Fruit fly (Drosophila melanogaster): Measurements from ENCODE around the gene Prosbeta5R2.

Prosbeta5R2 gene

DNA sequence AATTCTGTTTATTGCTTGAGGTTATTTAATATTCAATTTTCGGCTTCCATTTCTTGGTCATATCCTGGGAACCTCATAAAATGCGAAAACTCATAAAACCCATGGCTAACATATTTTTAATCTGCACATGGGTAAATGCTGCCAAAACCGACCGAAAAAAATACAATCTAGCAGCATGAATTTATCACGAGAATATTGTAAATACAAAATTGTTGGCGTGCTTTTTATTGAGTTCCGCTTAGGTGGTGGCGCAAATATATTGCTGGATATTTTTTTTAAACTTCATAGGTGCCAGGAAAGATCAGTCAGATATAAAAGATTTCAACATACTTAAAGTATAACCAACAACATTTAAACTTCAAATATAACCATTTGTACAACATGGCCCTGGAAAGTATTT lies at the start of gene Prosbeta5R2:
Gene Prosbeta5R2, plus strand, starts transcription at position 301 of the 400 bp plus-strand sequence.
- TF ChIP-seq usp (GFP tag; optimal IDR thresholded peaks at IDR 0.05) = no peak
- TF ChIP-seq Dll (optimal IDR thresholded peaks at IDR 0.05) = no peak
- no peak for TF ChIP-seq EcR (GFP tag; optimal IDR thresholded peaks at IDR 0.05)
- TF ChIP-seq CG8478 (optimal IDR thresholded peaks at IDR 0.05) = no peak
- no peak for TF ChIP-seq pan (optimal IDR thresholded peaks at IDR 0.05)
- no peak for TF ChIP-seq psq (optimal IDR thresholded peaks at IDR 0.05)

DNA sequence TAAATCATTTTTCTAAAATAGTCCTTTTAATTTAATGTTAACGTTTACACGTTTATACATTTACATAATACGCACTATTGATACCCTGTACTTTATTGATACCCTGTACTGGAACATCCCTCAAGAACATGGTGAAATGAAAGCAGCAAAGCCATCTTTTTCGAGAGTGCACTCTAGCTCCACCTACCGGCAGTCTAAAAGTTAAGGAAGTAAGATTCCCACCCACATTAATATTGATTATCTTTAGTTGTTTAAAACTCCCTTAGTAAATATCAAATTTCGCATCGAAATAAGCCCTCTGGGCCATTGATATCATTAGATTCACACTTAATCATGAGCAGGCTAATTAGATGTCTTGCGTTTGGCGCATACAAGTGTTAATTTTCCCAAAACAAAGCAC lies 31.9 kb upstream of the Prosbeta5R2 start:
- no peak for TF ChIP-seq EcR (GFP tag; optimal IDR thresholded peaks at IDR 0.05)
- no peak for TF ChIP-seq CG8478 (optimal IDR thresholded peaks at IDR 0.05)
- TF ChIP-seq usp (GFP tag; optimal IDR thresholded peaks at IDR 0.05) = no peak
- no peak for TF ChIP-seq Dll (optimal IDR thresholded peaks at IDR 0.05)
- TF ChIP-seq psq (optimal IDR thresholded peaks at IDR 0.05) = no peak
- no peak for TF ChIP-seq pan (optimal IDR thresholded peaks at IDR 0.05)

DNA sequence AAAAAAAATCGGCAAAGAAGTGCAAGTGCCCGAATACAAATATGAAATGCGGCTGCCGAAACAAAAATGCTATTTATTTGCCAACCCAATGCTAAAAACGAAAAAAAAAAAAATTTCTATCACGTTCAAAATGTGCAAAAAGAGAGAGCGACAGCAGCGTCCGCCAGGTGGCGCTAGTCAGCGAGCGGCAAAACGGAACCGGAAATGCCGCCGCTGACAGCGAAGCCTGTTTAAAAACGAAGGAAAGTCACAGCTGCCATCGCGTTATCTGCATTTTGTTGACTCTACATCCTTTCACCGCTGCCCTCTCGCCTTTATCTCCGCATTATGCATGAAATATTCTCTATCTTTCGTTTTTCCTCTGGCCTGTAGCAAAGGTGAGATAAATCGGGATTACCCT lies 30.0 kb upstream of the Prosbeta5R2 start:
- TF ChIP-seq EcR (GFP tag; optimal IDR thresholded peaks at IDR 0.05) (no peak), CG8478 (optimal IDR thresholded peaks at IDR 0.05) (no peak), psq (optimal IDR thresholded peaks at IDR 0.05) (no peak), pan (optimal IDR thresholded peaks at IDR 0.05) (no peak), Dll (optimal IDR thresholded peaks at IDR 0.05) (no peak), usp (GFP tag; optimal IDR thresholded peaks at IDR 0.05) (no peak)

DNA sequence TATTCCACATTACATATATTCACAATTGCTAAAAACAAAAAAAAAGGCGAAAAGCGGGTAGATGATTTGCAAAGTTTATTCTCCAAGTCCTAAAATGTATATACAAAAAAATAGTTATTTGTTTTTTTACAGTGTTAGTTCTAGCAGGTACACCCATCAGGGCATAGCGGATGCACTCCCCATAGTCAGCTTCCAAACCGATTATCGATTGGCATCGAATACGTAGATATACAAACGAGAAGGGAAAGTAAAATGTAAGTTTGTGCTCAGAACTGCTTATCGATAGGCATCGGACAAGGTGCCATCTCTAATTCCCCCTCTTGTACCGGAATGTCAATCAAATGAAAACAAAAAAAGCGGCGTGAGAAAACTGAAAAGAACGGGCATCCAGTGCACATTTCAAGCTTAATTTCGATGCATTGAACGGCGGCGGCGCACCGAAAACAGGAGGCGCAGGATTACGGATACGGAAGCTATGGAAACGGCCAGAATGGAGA lies 27.1 kb upstream of the Prosbeta5R2 start, which contains the start of gene CG5674:
Gene CG5674, plus strand, starts transcription at position 309 of the 497 bp plus-strand sequence.
- TF ChIP-seq CG8478 (optimal IDR thresholded peaks at IDR 0.05) = no peak
- TF ChIP-seq Dll (optimal IDR thresholded peaks at IDR 0.05) = no peak
- no peak for TF ChIP-seq EcR (GFP tag; optimal IDR thresholded peaks at IDR 0.05)
- TF ChIP-seq pan (optimal IDR thresholded peaks at IDR 0.05) = no peak

DNA sequence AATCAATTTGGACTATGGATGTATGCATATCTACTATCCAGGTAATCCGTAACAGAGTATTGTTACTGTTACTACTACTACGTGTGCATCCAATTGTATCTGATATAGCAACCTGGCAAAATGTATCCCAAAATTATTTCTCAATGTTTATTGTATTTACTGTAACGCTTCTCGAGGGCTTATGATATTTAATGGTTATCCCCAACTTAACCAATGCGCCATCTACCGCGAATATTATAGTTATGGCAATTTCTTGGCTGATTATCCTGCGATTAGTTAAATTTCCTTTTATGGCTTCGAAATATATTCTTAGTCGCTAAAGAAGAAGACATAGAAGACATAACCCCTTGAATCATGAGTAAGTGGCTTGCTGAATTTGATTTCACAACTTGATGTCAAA lies 26.5 kb upstream of the Prosbeta5R2 start:
- no peak for TF ChIP-seq usp (GFP tag; optimal IDR thresholded peaks at IDR 0.05)
- no peak for TF ChIP-seq pan (optimal IDR thresholded peaks at IDR 0.05)
- TF ChIP-seq Dll (optimal IDR thresholded peaks at IDR 0.05) = no peak
- TF ChIP-seq CG8478 (optimal IDR thresholded peaks at IDR 0.05) = no peak
- no peak for TF ChIP-seq psq (optimal IDR thresholded peaks at IDR 0.05)
- TF ChIP-seq EcR (GFP tag; optimal IDR thresholded peaks at IDR 0.05) = no peak

DNA sequence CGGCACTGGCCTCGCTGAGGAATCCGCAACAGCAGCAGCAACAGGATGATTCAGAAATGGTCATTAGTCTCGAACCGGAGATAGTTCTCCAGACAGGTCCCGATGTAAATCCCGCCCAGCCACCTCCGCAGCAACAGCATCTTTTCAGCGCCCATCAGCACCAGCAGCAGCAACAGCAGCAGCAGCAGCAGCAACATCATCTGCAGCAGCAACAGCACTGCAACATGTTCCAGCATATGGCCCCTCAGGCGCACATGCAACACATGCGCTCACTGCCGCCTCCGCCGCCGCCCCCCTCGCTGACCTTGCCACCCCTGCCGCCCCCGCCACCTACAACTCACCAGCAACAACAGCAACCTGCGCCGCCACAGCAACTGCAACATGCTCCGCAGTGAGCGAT lies 17.2 kb upstream of the Prosbeta5R2 start:
- TF ChIP-seq pan (optimal IDR thresholded peaks at IDR 0.05) = no peak

DNA sequence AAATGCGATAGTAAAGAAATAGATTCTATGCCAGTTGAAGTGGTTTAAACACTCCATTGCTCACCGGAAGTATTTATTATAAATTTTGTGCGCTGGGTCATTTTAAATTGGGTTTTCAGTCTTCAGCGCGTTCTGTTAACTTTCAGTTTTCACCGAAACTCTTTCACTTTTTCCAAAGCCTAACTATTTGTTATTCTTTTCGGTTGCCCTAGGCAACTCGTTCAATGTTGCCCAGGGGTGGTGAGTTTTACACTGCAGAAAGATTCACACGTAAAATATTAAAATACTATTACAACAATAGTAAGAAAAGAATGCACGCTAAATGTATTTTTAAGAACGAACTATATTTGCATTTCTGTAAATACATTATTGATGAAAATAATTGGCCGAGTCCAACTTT lies 7.8 kb upstream of the Prosbeta5R2 start, which contains the start of gene btv:
Gene btv, minus strand, starts transcription at position 101 of the 400 bp plus-strand sequence.
- TF ChIP-seq pan (optimal IDR thresholded peaks at IDR 0.05) (no peak), EcR (GFP tag; optimal IDR thresholded peaks at IDR 0.05) (no peak), psq (optimal IDR thresholded peaks at IDR 0.05) (no peak), Dll (optimal IDR thresholded peaks at IDR 0.05) (no peak), usp (GFP tag; optimal IDR thresholded peaks at IDR 0.05) (no peak), CG8478 (optimal IDR thresholded peaks at IDR 0.05) (no peak)

DNA sequence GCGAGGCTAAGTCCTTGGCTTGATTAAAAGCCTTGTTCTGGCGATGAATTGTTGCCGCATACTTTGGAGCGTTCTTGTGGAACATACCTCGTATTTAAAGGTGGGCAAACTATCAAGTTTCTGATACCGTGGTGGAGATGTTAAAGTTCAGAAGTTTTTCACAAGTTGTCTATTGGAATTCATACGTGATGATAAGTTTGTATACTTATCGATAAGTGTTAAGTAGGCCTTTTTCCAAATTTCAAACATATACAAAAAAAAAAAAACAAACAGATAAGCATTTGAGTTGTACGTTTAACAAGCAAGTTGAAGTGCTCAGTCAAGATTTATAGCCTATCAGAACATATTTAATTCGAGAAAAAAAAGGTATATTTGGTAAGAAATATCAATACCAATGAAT lies 4.1 kb upstream of the Prosbeta5R2 start, which contains the start of gene CG5681:
Gene CG5681, plus strand, starts transcription at position 301 of the 400 bp plus-strand sequence.
- TF ChIP-seq EcR (GFP tag; optimal IDR thresholded peaks at IDR 0.05) = no peak
- no peak for TF ChIP-seq CG8478 (optimal IDR thresholded peaks at IDR 0.05)
- no peak for TF ChIP-seq psq (optimal IDR thresholded peaks at IDR 0.05)
- no peak for TF ChIP-seq Dll (optimal IDR thresholded peaks at IDR 0.05)
- TF ChIP-seq usp (GFP tag; optimal IDR thresholded peaks at IDR 0.05) = no peak
- no peak for TF ChIP-seq pan (optimal IDR thresholded peaks at IDR 0.05)

DNA sequence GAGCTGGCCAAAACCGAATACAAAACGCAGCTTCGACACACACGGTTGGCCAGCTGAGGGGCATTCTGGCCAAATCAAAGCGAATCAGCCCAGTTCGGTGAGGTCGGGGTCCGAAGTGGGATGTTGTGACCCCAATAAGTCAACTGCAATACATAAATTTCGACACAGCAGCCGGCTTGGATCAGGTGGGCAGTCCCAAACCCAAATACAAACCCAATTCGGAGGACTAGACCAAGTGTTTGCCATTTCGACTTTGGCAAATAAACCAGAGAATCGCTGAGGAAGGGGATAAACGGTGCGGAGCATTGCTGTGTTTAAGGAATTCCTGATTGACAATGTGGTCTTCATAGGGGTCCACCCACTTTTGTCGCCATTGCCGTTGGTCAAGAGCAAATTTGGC lies 1.3 kb upstream of the Prosbeta5R2 start:
- TF ChIP-seq psq (optimal IDR thresholded peaks at IDR 0.05) (no peak), EcR (GFP tag; optimal IDR thresholded peaks at IDR 0.05) (no peak), Dll (optimal IDR thresholded peaks at IDR 0.05) (no peak), CG8478 (optimal IDR thresholded peaks at IDR 0.05) (no peak), usp (GFP tag; optimal IDR thresholded peaks at IDR 0.05) (no peak), pan (optimal IDR thresholded peaks at IDR 0.05) (no peak)

DNA sequence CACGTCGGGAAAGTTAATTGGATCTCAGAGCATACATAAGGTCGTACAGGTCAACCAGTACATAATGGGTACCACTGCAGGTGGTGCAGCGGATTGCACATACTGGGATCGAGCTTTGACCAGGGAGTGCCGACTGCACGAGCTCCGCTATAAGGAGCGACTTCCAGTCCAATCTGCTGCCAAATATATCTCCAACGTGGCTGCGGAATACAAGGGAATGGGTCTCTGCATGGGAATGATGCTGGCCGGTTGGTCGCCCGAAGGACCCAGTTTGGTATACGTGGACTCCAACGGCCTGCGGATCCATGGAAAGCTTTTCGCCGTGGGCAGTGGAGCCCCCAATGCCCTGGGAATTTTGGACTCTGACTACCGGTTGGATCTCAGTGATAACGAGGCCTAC lies 553 bp downstream of the Prosbeta5R2 start:
- TF ChIP-seq psq (optimal IDR thresholded peaks at IDR 0.05) (no peak), Dll (optimal IDR thresholded peaks at IDR 0.05) (no peak), pan (optimal IDR thresholded peaks at IDR 0.05) (no peak), EcR (GFP tag; optimal IDR thresholded peaks at IDR 0.05) (no peak), usp (GFP tag; optimal IDR thresholded peaks at IDR 0.05) (no peak), CG8478 (optimal IDR thresholded peaks at IDR 0.05) (no peak)

DNA sequence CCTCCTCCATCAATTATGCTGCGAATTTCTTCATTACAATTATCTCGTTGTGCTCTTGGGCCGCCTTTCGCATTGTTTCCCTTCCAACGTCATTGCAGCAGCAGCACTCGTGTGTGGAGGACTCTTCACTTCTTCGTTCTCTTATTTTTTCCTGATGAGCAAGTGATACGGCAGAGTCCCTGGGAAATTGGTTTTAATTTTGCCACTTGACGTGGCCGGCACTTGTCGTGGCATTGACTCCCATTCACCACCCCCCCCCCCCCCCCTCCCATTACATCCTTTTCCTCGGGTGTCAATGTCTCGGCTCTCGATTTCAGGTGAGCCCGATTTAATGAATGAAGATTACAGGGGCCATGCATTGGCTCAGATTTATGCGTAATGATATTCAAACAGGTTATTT lies 11.9 kb downstream of the Prosbeta5R2 start:
- TF ChIP-seq CG8478 (optimal IDR thresholded peaks at IDR 0.05) (no peak), pan (optimal IDR thresholded peaks at IDR 0.05) (no peak), psq (optimal IDR thresholded peaks at IDR 0.05) (no peak), Dll (optimal IDR thresholded peaks at IDR 0.05) (peak; percentile 49), EcR (GFP tag; optimal IDR thresholded peaks at IDR 0.05) (no peak)

DNA sequence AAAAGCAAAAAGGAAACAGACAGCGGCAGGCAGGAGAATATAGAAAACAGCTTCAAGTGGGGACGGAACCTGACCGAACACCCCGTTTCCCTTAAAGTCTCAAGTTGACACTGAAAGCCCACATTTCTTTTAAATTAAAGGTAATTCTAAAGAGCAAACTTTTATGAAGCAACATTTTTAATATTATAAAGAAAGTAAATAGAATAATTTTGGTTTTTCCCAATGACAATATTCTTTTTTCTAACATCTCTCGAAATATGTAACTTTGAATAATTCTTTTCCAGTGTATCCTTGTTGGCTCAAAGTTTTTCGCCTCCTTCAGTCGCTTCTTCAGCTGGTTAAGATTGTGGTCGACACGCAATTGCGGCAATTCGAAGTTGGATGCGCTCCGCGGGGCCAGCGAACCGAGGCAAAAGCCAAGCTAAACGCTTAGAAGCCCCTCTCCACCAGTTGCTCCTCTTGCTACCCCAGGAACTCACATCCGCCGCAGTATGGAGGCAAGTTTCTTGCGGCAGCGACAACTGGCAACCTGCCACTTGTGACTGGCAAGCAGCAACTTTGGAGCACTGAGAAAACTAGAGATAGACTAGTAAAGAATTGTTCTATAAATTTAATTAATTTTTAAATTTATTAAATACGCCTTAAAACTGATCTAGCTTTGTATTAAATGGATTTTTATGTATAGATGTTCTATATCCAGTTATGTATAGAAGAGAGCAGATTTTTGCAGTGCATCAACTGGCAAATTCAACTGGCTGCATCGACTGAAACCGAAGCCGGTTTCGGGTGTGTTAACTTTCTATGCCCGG lies 13.0 kb downstream of the Prosbeta5R2 start:
- TF ChIP-seq EcR (GFP tag; optimal IDR thresholded peaks at IDR 0.05) = peak in 1 of 2 experiments; percentile 43
- TF ChIP-seq Dll (optimal IDR thresholded peaks at IDR 0.05) = no peak

DNA sequence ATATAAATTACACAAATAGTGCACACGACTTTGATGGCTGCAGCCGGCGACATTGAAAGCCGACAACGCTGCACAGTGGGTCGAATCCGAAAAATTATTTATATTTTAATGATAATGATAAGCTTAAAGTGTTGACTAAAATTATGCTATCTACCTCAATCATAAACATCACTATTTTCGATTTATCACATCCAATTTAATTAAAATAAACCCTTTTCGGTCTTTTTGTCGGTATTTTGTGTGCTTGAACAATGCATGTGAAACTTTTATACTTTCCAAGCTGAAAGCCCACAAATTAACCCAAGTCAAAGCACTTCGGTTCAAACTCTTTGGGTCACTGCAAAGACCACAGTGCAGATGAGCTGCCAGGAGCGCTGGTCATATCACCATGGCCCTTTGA lies 15.3 kb downstream of the Prosbeta5R2 start:
- TF ChIP-seq CG8478 (optimal IDR thresholded peaks at IDR 0.05) (no peak), Dll (optimal IDR thresholded peaks at IDR 0.05) (no peak), psq (optimal IDR thresholded peaks at IDR 0.05) (no peak), pan (optimal IDR thresholded peaks at IDR 0.05) (no peak), EcR (GFP tag; optimal IDR thresholded peaks at IDR 0.05) (no peak), usp (GFP tag; optimal IDR thresholded peaks at IDR 0.05) (no peak)
